Worm (Caenorhabditis elegans): ENCODE measurements around the gene gln-2.

- TF ChIP-seq ama-1 (optimal IDR thresholded peaks at IDR 0.05): no peak
- TF ChIP-seq aly-1 (tag; optimal IDR thresholded peaks at IDR 0.05): no peak
- no peak for TF ChIP-seq ceh-13 (GFP tag; optimal IDR thresholded peaks at IDR 0.05)
- TF ChIP-seq hmbx-1 (tag; optimal IDR thresholded peaks at IDR 0.05): no peak
- no peak for TF ChIP-seq sea-1 (GFP tag; conservative IDR thresholded peaks at IDR 0.05)
- TF ChIP-seq tra-4 (tag; optimal IDR thresholded peaks at IDR 0.05): no peak
- no peak for TF ChIP-seq B0310.2 (tag; optimal IDR thresholded peaks at IDR 0.05)
- no peak for TF ChIP-seq ceh-36 (tag; optimal IDR thresholded peaks at IDR 0.05)
- no peak for TF ChIP-seq flt-1 (GFP tag; IDR thresholded peaks at IDR 0.05)
- TF ChIP-seq pes-1 (GFP tag; IDR thresholded peaks at IDR 0.05): no peak
- TF ChIP-seq tbx-37 (GFP tag; conservative IDR thresholded peaks at IDR 0.05): no peak
- TF ChIP-seq F13C5.2 (tag; optimal IDR thresholded peaks at IDR 0.05): no peak
- no peak for TF ChIP-seq hmg-4 (GFP tag; optimal IDR thresholded peaks at IDR 0.05)
These were observed 23.9 kb downstream of the gln-2 start, which contains the start of gene F40F12.3 for ce11 chrIII:9920764-9921163.

All from whole organism, early embryonic.